Worm (Caenorhabditis elegans) whole organism, L3 larva: ENCODE measurements around the gene F53B1.3.
A peak's percentile ranks its signal among the peaks of the same experiment; 100 is the strongest.

Source experiments
- ZK546.5 ChIP-seq: sonication (generic microtip); optimal IDR thresholded peaks from 2 replicates; lab custom pipeline; 2017; ENCODE audit warnings: missing biosample characterization, missing genetic modification characterization
- ama-1 ChIP-seq: fragments of 150-350 bp; optimal IDR thresholded peaks from 2 replicates; lab custom pipeline; 2018
- elt-3 ChIP-seq, 3 experiments: fragments of 150-350 bp in 1 of 3; sonication (generic microtip) in 2 of 3; optimal IDR thresholded peaks; 2 replicates in 2 of 3; 4 replicates in 1 of 3; lab custom pipeline; 2014 to 2017; ENCODE audit warnings: missing biosample characterization in 3 of 3, missing genetic modification characterization in 3 of 3
- fkh-10 ChIP-seq: sonication (generic microtip); optimal IDR thresholded peaks from 2 replicates; lab custom pipeline; 2017; ENCODE audit warnings: missing biosample characterization, missing genetic modification reagents, missing genetic modification characterization
- fos-1 ChIP-seq: fragments of 150-350 bp; optimal IDR thresholded peaks from 2 replicates; lab custom pipeline; 2014; ENCODE audit warnings: missing biosample characterization, missing genetic modification characterization
- jun-1 ChIP-seq: fragments of 150-350 bp; optimal IDR thresholded peaks from 2 replicates; lab custom pipeline; 2014; ENCODE audit warnings: missing biosample characterization, missing genetic modification reagents, missing genetic modification characterization
- lin-39 ChIP-seq: fragments of 150-350 bp; optimal IDR thresholded peaks from 2 replicates; lab custom pipeline; 2018; ENCODE audit warnings: missing biosample characterization, missing genetic modification reagents, missing genetic modification characterization
- nhr-28 ChIP-seq: fragments of 150-350 bp; optimal IDR thresholded peaks from 2 replicates; lab custom pipeline; 2014; ENCODE audit warnings: missing biosample characterization, missing genetic modification characterization
- nhr-77 ChIP-seq: fragments of 150-350 bp; optimal IDR thresholded peaks from 2 replicates; lab custom pipeline; 2014; ENCODE audit warnings: missing biosample characterization, missing genetic modification characterization
- snpc-4 ChIP-seq: fragments of 150-350 bp; optimal IDR thresholded peaks from 2 replicates; lab custom pipeline; 2014; ENCODE audit warnings: missing biosample characterization, missing genetic modification characterization
- tbx-2 ChIP-seq: sonication (generic microtip); optimal IDR thresholded peaks from 2 replicates; lab custom pipeline; 2016; ENCODE audit warnings: mild to moderate bottlenecking, missing genetic modification characterization, missing compliant biosample characterization
- unc-62 ChIP-seq: fragments of 150-350 bp; sonication (generic microtip); optimal IDR thresholded peaks from 4 replicates; lab custom pipeline; 2014; ENCODE audit warnings: missing biosample characterization, missing genetic modification reagents, missing genetic modification characterization
- ztf-4 ChIP-seq: fragments of 150-350 bp; optimal IDR thresholded peaks from 2 replicates; lab custom pipeline; 2014; ENCODE audit warnings: missing biosample characterization, missing genetic modification characterization

- TF ChIP-seq ztf-4 (tag; lab: Kevin White, UChicago) (no peak), tbx-2 (peak; percentile 26), lin-39 (tag; lab: Kevin White, UChicago) (peak; percentile 77), ama-1 (no peak), nhr-28 (no peak), nhr-77 (tag; lab: Kevin White, UChicago) (no peak), elt-3 (tag; optimal IDR thresholded peaks at IDR 0.05; lab: Kevin White, UChicago) (no peak), jun-1 (tag; lab: Kevin White, UChicago) (peak; percentile 39), unc-62 (GFP tag; lab: Kevin White, UChicago) (no peak), fos-1 (tag; lab: Kevin White, UChicago) (no peak), fkh-10 (no peak), snpc-4 (tag; lab: Kevin White, UChicago) (peak; percentile 10), ZK546.5 (tag; lab: Kevin White, UChicago) (no peak)
Measured at ce11 chrX:2071392-2072001, 33.9 kb upstream of the F53B1.3 start.
